Worm (Caenorhabditis elegans) whole organism, young adult: Measurements from ENCODE around the gene nhr-219.

ENCODE experiments used
- B0035.1 ChIP-seq: sonication (generic microtip); optimal IDR thresholded peaks from 2 replicates; lab custom pipeline; 2016; ENCODE audit warnings: missing genetic modification characterization, mild to moderate bottlenecking, missing compliant biosample characterization, missing genotype, missing genetic modification reagents
- B0261.1 ChIP-seq: sonication (generic microtip); optimal IDR thresholded peaks from 2 replicates; lab custom pipeline; 2016; ENCODE audit warnings: mild to moderate bottlenecking, missing genetic modification characterization, moderate library complexity, missing compliant biosample characterization
- T26A5.8 ChIP-seq: sonication (generic microtip); optimal IDR thresholded peaks from 2 replicates; lab custom pipeline; 2016; ENCODE audit warnings: missing genetic modification characterization, missing compliant biosample characterization
- aptf-3 ChIP-seq: fragments of 200-800 bp; sonication (Bioruptor generic); IDR thresholded peaks from 2 replicates; pipeline ENCODE4 v1.3.6; 2022; ENCODE audit warnings: missing genetic modification characterization, missing compliant biosample characterization
- hmg-20 ChIP-seq: fragments of 200-800 bp; sonication (Bioruptor generic); IDR thresholded peaks from 2 replicates; pipeline ENCODE4 v1.3.6; 2022; ENCODE audit warnings: missing genetic modification reagents, missing genetic modification characterization, missing compliant biosample characterization
- lin-26 ChIP-seq: fragments of 200-800 bp; sonication (Bioruptor generic); IDR thresholded peaks from 2 replicates; pipeline ENCODE4 v1.3.6; 2022; ENCODE audit warnings: missing genetic modification reagents, missing genetic modification characterization, missing compliant biosample characterization
- lin-54 ChIP-seq: fragments of 200-800 bp; sonication (Bioruptor generic); optimal IDR thresholded peaks from 2 replicates; lab custom pipeline; 2018; ENCODE audit warnings: mild to moderate bottlenecking, missing genetic modification characterization, missing compliant biosample characterization
- lsl-1 ChIP-seq: fragments of 200-800 bp; sonication (Bioruptor generic); optimal IDR thresholded peaks from 2 replicates; lab custom pipeline; 2018; ENCODE audit warnings: mild to moderate bottlenecking, missing genetic modification characterization, moderate library complexity, missing compliant biosample characterization
- mcd-1 ChIP-seq: fragments of 200-800 bp; sonication (Bioruptor generic); IDR thresholded peaks from 2 replicates; pipeline ENCODE4 v1.3.6; 2022; ENCODE audit warnings: missing genetic modification reagents, missing genetic modification characterization, missing compliant biosample characterization
- mxl-1 ChIP-seq: sonication (generic microtip); optimal IDR thresholded peaks from 2 replicates; lab custom pipeline; 2016; ENCODE audit warnings: missing genetic modification characterization, missing compliant biosample characterization
- snpc-3.4 ChIP-seq: sonication (generic microtip); optimal IDR thresholded peaks from 2 replicates; lab custom pipeline; 2017; ENCODE audit warnings: missing genetic modification characterization, mild to moderate bottlenecking, missing compliant biosample characterization, antibody characterized with exemption, moderate library complexity, missing genotype, missing genetic modification reagents
- ztf-18 ChIP-seq: sonication (generic microtip); optimal IDR thresholded peaks from 2 replicates; lab custom pipeline; 2016; ENCODE audit warnings: missing genotype, mild to moderate bottlenecking, missing genetic modification characterization, missing compliant biosample characterization

ce11 chrV:8990194-8990649 lies 24.2 kb upstream of the nhr-219 start, which contains the start of gene F59E11.7:
- TF ChIP-seq lsl-1 (GFP tag; lab: Kevin White, UChicago), result no peak
- TF ChIP-seq T26A5.8 (tag; lab: Kevin White, UChicago), result no peak
- TF ChIP-seq mcd-1 (GFP tag; lab: Robert Waterston, UW), result no peak
- TF ChIP-seq lin-26 (GFP tag; lab: Robert Waterston, UW), result no peak
- no peak for TF ChIP-seq aptf-3 (GFP tag; lab: Robert Waterston, UW)
- no peak for TF ChIP-seq snpc-3.4 (tag; lab: Kevin White, UChicago)
- TF ChIP-seq ztf-18 (tag; lab: Kevin White, UChicago), result no peak
- TF ChIP-seq B0261.1 (tag; lab: Kevin White, UChicago), result no peak
- TF ChIP-seq B0035.1 (tag; lab: Kevin White, UChicago), result no peak
- TF ChIP-seq lin-54 (GFP tag; lab: Kevin White, UChicago), result no peak
- no peak for TF ChIP-seq mxl-1 (tag; lab: Kevin White, UChicago)
- no peak for TF ChIP-seq hmg-20 (GFP tag; lab: Robert Waterston, UW)
